Worm (Caenorhabditis elegans): ENCODE measurements around the gene nep-8.

DNA sequence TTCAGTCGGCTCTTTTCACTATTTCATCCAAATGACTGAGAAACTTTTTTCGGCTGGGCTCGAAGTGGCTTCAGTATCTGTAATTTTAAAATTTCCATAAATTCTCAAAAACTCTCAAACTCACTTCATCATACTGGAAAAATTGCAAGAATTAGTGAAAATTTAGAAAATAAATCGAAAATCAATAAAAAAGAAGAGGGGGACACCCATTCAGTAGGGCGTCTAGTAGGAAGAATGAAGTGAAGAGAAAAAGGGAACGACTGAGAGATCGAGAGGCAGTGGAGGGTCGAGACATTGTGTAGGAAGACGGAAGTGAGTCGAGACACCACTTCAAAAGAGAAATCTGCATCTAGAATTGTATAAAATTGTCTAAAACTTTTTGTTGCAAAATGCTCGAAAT, 29.8 kb upstream of the nep-8 start:
- TF ChIP-seq ama-1 (optimal IDR thresholded peaks at IDR 0.05) (no peak), flt-1 (GFP tag; IDR thresholded peaks at IDR 0.05) (no peak)
